Worm (Caenorhabditis elegans): Measurements from ENCODE around the gene zim-1.

The zim-1 gene

DNA sequence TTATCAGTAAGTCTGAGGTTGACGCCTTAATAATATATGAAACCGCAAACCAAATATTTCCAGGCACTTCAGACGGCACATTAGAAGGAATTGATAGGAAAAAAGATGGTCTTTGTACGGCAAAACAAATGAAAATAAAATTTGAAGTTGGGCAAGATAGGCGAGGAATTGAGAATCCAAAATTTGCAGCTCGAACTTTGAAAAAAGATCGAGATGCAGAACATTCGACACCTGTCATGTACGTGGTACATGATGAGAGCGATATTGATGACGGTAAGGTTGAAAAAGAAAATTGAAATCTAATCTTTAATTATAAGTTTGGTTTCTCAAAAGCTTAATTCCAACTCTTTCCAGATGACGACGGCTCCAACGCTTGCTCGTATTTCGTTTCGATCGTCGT, 30.7 kb downstream of the zim-1 start:
- no peak for TF ChIP-seq unc-62 (GFP tag; optimal IDR thresholded peaks at IDR 0.05)

DNA sequence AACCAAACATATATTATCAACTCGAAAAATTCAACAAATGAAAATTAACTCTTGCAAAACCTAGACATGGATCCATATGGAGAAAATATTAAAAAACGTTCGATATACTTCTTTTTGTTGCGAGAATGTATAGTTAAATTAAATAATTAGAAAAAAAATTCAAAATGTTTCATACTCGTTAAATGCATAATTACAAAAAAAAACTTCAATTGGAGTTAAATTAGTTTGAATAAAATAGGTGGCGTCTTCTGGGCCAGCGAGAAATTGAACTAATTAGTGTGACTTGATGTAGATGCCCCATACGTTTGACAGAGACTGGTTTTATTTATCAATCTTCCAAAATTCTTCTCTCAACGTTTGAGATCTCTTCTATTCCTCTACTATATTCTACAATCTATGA, 31.5 kb downstream of the zim-1 start, which contains the start of gene lgc-43:
lgc-43 (plus strand) TSS at position 301 of the 400 bp plus-strand sequence.
- TF ChIP-seq unc-62 (GFP tag; optimal IDR thresholded peaks at IDR 0.05): no peak

DNA sequence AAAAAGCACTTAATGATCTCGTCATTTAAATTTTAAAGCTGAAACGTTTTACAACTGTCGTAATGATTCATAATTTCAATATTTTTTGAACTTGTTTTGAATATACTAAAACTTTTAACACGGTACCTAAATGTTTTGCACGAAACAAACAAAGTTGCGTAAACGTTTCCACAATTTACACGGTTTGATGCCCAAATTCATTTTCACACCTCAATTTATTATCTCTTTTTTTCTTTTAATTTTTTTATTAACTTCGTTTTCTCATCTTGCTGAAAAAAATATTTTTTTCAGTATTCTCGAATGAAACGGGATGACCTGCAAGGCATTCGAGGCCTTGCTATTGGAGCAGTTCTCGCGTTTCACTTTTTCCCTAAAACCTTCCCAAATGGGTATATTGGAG, 37.4 kb downstream of the zim-1 start, which contains the start of gene oac-8:
oac-8 (plus strand) TSS at position 301 of the 400 bp plus-strand sequence.
- TF ChIP-seq unc-62 (GFP tag; optimal IDR thresholded peaks at IDR 0.05): no peak

DNA sequence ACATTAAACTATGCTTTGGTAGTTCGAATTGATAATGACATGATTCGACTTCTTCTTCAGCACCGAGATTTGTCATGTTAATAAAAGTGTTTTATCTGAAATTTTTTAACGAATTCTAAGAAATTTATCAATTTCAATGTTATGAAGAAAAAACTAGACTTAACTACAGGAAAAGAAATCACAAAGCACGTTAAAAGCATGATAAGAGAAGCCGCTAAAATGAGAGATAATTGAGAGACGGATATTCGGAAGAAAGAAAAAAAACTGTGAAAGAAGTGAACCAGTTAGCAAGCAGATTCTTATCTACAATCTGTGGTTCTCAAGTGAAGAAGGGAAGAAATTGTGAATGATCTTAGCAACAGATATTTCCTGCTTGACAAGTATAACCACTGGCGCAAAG, 42.2 kb downstream of the zim-1 start, which contains the start of gene C43F9.4:
C43F9.4 (minus strand) TSS at position 101 of the 400 bp plus-strand sequence.
- TF ChIP-seq unc-62 (GFP tag; optimal IDR thresholded peaks at IDR 0.05): no peak

ce11 chrIV:10590649-10591048, 43.8 kb downstream of the zim-1 start, which contains the start of the genes C43F9.5 and nkb-2:
C43F9.5 (minus strand) TSS chrIV:10590749.
nkb-2 (plus strand) TSS chrIV:10590925.
- TF ChIP-seq unc-62 (GFP tag; optimal IDR thresholded peaks at IDR 0.05): no peak

DNA sequence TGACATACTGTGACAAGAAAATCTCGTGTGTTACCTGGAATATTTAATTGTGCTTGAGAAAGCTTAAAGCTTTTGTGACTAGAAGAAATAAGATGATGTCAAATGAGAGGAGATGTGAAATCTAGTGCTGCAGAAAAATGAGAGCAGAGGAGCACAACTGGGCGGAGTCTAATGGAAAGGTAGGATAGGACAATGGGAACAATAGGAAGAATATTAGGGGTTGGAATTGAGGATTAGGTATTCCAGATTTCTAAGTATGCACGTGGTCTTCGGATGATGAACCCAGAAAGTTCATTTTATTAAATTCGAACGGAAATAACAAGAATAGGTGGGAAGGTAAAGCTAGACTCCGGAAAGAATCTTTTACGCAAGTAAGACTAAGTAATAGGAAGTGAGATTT, 46.7 kb downstream of the zim-1 start, which contains the start of gene C43F9.7:
C43F9.7 (minus strand) TSS at position 101 of the 400 bp plus-strand sequence.
- TF ChIP-seq unc-62 (GFP tag; optimal IDR thresholded peaks at IDR 0.05): no peak

- TF ChIP-seq unc-62 (GFP tag; optimal IDR thresholded peaks at IDR 0.05): no peak
Measured at ce11 chrIV:10596505-10596904, 49.6 kb downstream of the zim-1 start, which contains the start of gene C43F9.11. C43F9.11 (plus strand) TSS chrIV:10596805.

DNA sequence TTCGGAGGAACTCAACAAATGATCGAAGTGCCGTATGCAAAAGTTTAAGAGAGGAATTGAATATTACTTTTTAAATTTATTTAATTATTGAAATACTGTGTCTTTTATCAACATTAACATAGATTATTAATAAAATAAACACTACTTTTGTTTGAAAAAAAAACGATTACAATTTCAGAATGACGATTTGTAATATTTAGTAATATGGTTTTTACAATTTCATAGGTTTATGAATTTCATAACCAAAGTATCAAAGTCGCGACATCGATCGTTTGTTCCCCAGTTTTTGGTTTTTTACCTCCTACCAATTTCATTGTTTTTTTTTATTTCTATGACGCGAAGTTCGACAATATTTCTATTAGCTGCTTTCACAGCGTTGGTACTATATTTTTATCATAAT, 53.1 kb downstream of the zim-1 start, which contains the start of gene R09H10.1:
R09H10.1 (plus strand) TSS at position 301 of the 400 bp plus-strand sequence.
- no peak for TF ChIP-seq unc-62 (GFP tag; optimal IDR thresholded peaks at IDR 0.05)

- TF ChIP-seq unc-62 (GFP tag; optimal IDR thresholded peaks at IDR 0.05): no peak
Measured at ce11 chrIV:10602644-10603043, 55.8 kb downstream of the zim-1 start, which contains the start of gene R09H10.2. R09H10.2 (plus strand) TSS chrIV:10602944.

Measured in whole organism, dauer.